Fruit fly (Drosophila melanogaster): ENCODE measurements around the gene CG7889.
A peak's percentile ranks its signal among the peaks of the same experiment; 100 is the strongest.

CG7889 gene

dm6 chrX:19243379-19243834 is at the start of gene CG7889:
CG7889 (plus strand) TSS chrX:19243631.
- TF ChIP-seq CG6808 (GFP tag; optimal IDR thresholded peaks at IDR 0.05): no peak
- TF ChIP-seq Eip78C (GFP tag): peak; percentile 78
- peak; percentile 45 for TF ChIP-seq Hr4 (GFP tag; optimal IDR thresholded peaks at IDR 0.05)
- peak; percentile 31 for TF ChIP-seq CG10669 (GFP tag; optimal IDR thresholded peaks at IDR 0.05)
- no peak for TF ChIP-seq Ets21C (GFP tag; optimal IDR thresholded peaks at IDR 0.05)
- TF ChIP-seq achi (GFP tag; optimal IDR thresholded peaks at IDR 0.05): peak; percentile 11
- TF ChIP-seq CG4318 (GFP tag; optimal IDR thresholded peaks at IDR 0.05): no peak
- no peak for TF ChIP-seq CG7368 (GFP tag; optimal IDR thresholded peaks at IDR 0.05)
- no peak for TF ChIP-seq Sox15 (GFP tag; optimal IDR thresholded peaks at IDR 0.05)
- TF ChIP-seq CG6276 (GFP tag; optimal IDR thresholded peaks at IDR 0.05): peak; percentile 4
- TF ChIP-seq dsx (GFP tag; optimal IDR thresholded peaks at IDR 0.05; ENCODE audit: poor library complexity, severe bottlenecking): no peak
- no peak for TF ChIP-seq lz (GFP tag; optimal IDR thresholded peaks at IDR 0.05)
- TF ChIP-seq CG3919 (GFP tag; optimal IDR thresholded peaks at IDR 0.05): peak; percentile 39
- peak; percentile 16 for TF ChIP-seq CG3032 (tag; optimal IDR thresholded peaks at IDR 0.05)
- peak; percentile 18 for TF ChIP-seq Met (GFP tag; optimal IDR thresholded peaks at IDR 0.05)
- TF ChIP-seq pdm3 (GFP tag; optimal IDR thresholded peaks at IDR 0.05): peak; percentile 5
- TF ChIP-seq CG8632 (GFP tag; optimal IDR thresholded peaks at IDR 0.05): no peak
- TF ChIP-seq fd85E (GFP tag; optimal IDR thresholded peaks at IDR 0.05): no peak
- TF ChIP-seq CG11294 (GFP tag; IDR thresholded peaks at IDR 0.05): no peak
- TF ChIP-seq CG8319 (GFP tag; optimal IDR thresholded peaks at IDR 0.05): no peak
- TF ChIP-seq esn (GFP tag; optimal IDR thresholded peaks at IDR 0.05): peak; percentile 8
- TF ChIP-seq Gug (GFP tag; IDR thresholded peaks at IDR 0.05): no peak
- no peak for TF ChIP-seq spab (GFP tag; optimal IDR thresholded peaks at IDR 0.05)
- TF ChIP-seq Hr39 (GFP tag; optimal IDR thresholded peaks at IDR 0.05): peak; percentile 7
- TF ChIP-seq Eip75B (GFP tag; optimal IDR thresholded peaks at IDR 0.05): peak; percentile 29
- no peak for TF ChIP-seq OdsH (GFP tag; optimal IDR thresholded peaks at IDR 0.05)
- no peak for TF ChIP-seq dac (GFP tag; optimal IDR thresholded peaks at IDR 0.05)
- peak; percentile 78 for TF ChIP-seq Blimp-1 (GFP tag; optimal IDR thresholded peaks at IDR 0.05)
- TF ChIP-seq net (GFP tag; optimal IDR thresholded peaks at IDR 0.05): no peak
- TF ChIP-seq svp (GFP tag): peak; percentile 62
- TF ChIP-seq Smox (GFP tag; optimal IDR thresholded peaks at IDR 0.05): peak; percentile 15
- peak; percentile 32 for TF ChIP-seq topi (GFP tag; optimal IDR thresholded peaks at IDR 0.05)
- TF ChIP-seq CG6854 (GFP tag; optimal IDR thresholded peaks at IDR 0.05): peak; percentile 29
- peak; percentile 37; the same call in 1 of the 3 replicates for TF ChIP-seq CG6163 (GFP tag; IDR thresholded peaks at IDR 0.05)
- TF ChIP-seq CG9139 (GFP tag; optimal IDR thresholded peaks at IDR 0.05): no peak
- peak; percentile 30 for TF ChIP-seq cyc (GFP tag; optimal IDR thresholded peaks at IDR 0.05)
- no peak for TF ChIP-seq fkh (GFP tag; optimal IDR thresholded peaks at IDR 0.05)
- no peak for TF ChIP-seq vri (GFP tag; optimal IDR thresholded peaks at IDR 0.05)
- TF ChIP-seq Ets96B (tag; optimal IDR thresholded peaks at IDR 0.05): peak; percentile 19
- no peak for TF ChIP-seq ss (GFP tag; optimal IDR thresholded peaks at IDR 0.05)
- TF ChIP-seq acj6 (GFP tag; optimal IDR thresholded peaks at IDR 0.05): peak; percentile 26
- no peak for TF ChIP-seq CG11762 (GFP tag; optimal IDR thresholded peaks at IDR 0.05; ENCODE audit: insufficient read depth)
- TF ChIP-seq eg (GFP tag; IDR thresholded peaks at IDR 0.05): peak; percentile 33; the same call in 1 of the 3 replicates
- TF ChIP-seq Sox14 (GFP tag; optimal IDR thresholded peaks at IDR 0.05): no peak
- TF ChIP-seq CG15336 (GFP tag; IDR thresholded peaks at IDR 0.05): 0 out of 2 replicates have a peak, but pooled peaks have one; percentile 11

All from whole organism, prepupa.